Worm (Caenorhabditis elegans) whole organism, L4/young adult: ENCODE data around the gene rap-2.
A peak's percentile ranks its signal among the peaks of the same experiment; 100 is the strongest.

Experiments used
- W03F9.2 ChIP-seq: fragments of 150-350 bp; optimal IDR thresholded peaks from 2 replicates; lab custom pipeline; 2014; ENCODE audit warnings: missing biosample characterization, missing genetic modification characterization
- dao-5 ChIP-seq: sonication (generic microtip); optimal IDR thresholded peaks from 2 replicates; lab custom pipeline; 2016; ENCODE audit warnings: missing genotype, missing genetic modification characterization, moderate library complexity, missing compliant biosample characterization
- him-1 ChIP-seq: sonication (generic microtip); optimal IDR thresholded peaks from 2 replicates; lab custom pipeline; 2016; ENCODE audit warnings: missing genotype, missing genetic modification reagents, missing genetic modification characterization, missing compliant biosample characterization

The rap-2 gene

ce11 chrV:15082291-15082690, 18.4 kb upstream of the rap-2 start, which contains the start of the genes C01G10.10 and C01G10.9:
Gene C01G10.10 (minus strand): TSS chrV:15082441.
Gene C01G10.9 (plus strand): TSS chrV:15082530.
- TF ChIP-seq him-1 (tag; lab: Kevin White, UChicago): peak; percentile 61
- peak; percentile 72 for TF ChIP-seq W03F9.2 (tag; lab: Kevin White, UChicago)
- no peak for TF ChIP-seq dao-5 (tag; lab: Kevin White, UChicago)

ce11 chrV:15078560-15078959, 14.7 kb upstream of the rap-2 start:
- TF ChIP-seq dao-5 (tag; lab: Kevin White, UChicago): no peak
- TF ChIP-seq W03F9.2 (tag; lab: Kevin White, UChicago): no peak
- no peak for TF ChIP-seq him-1 (tag; lab: Kevin White, UChicago)

ce11 chrV:15074907-15075306, 11.0 kb upstream of the rap-2 start:
- TF ChIP-seq dao-5 (tag; lab: Kevin White, UChicago): no peak
- TF ChIP-seq W03F9.2 (tag; lab: Kevin White, UChicago): no peak
- TF ChIP-seq him-1 (tag; lab: Kevin White, UChicago): peak; percentile 3

ce11 chrV:15072738-15073137, 8.9 kb upstream of the rap-2 start:
- TF ChIP-seq him-1 (tag; lab: Kevin White, UChicago) (no peak), dao-5 (tag; lab: Kevin White, UChicago) (no peak), W03F9.2 (tag; lab: Kevin White, UChicago) (no peak)

ce11 chrV:15071015-15071810, 7.3 kb upstream of the rap-2 start, which contains the start of gene unc-76:
Gene unc-76 (plus strand): TSS chrV:15071760.
- TF ChIP-seq dao-5 (tag; lab: Kevin White, UChicago): no peak
- TF ChIP-seq W03F9.2 (tag; lab: Kevin White, UChicago): no peak
- peak; percentile 68 for TF ChIP-seq him-1 (tag; lab: Kevin White, UChicago)

- TF ChIP-seq him-1 (tag; lab: Kevin White, UChicago) (no peak), dao-5 (tag; lab: Kevin White, UChicago) (no peak), W03F9.2 (tag; lab: Kevin White, UChicago) (no peak)
Measured at ce11 chrV:15069435-15069985, 5.6 kb upstream of the rap-2 start.

ce11 chrV:15068378-15068777, 4.5 kb upstream of the rap-2 start, which contains the start of gene dnj-3:
Gene dnj-3 (plus strand): TSS chrV:15068678.
- TF ChIP-seq dao-5 (tag; lab: Kevin White, UChicago) (no peak), W03F9.2 (tag; lab: Kevin White, UChicago) (no peak), him-1 (tag; lab: Kevin White, UChicago) (no peak)

ce11 chrV:15067165-15067564, 3.3 kb upstream of the rap-2 start, which contains the start of gene C25D7.10:
Gene C25D7.10 (plus strand): TSS chrV:15067465.
- TF ChIP-seq dao-5 (tag; lab: Kevin White, UChicago): no peak
- TF ChIP-seq him-1 (tag; lab: Kevin White, UChicago): no peak
- TF ChIP-seq W03F9.2 (tag; lab: Kevin White, UChicago): no peak

- TF ChIP-seq W03F9.2 (tag; lab: Kevin White, UChicago): no peak
- no peak for TF ChIP-seq dao-5 (tag; lab: Kevin White, UChicago)
- no peak for TF ChIP-seq him-1 (tag; lab: Kevin White, UChicago)
Measured at ce11 chrV:15065837-15066348, 2.0 kb upstream of the rap-2 start, which contains the start of gene otub-1. Gene otub-1 (plus strand): TSS chrV:15066298.

ce11 chrV:15065068-15065744, 1.3 kb upstream of the rap-2 start, which contains the start of gene C25D7.9:
Gene C25D7.9 (plus strand): TSS chrV:15065135.
- no peak for TF ChIP-seq dao-5 (tag; lab: Kevin White, UChicago)
- no peak for TF ChIP-seq him-1 (tag; lab: Kevin White, UChicago)
- no peak for TF ChIP-seq W03F9.2 (tag; lab: Kevin White, UChicago)

ce11 chrV:15060595-15060994, 3.3 kb downstream of the rap-2 start:
- no peak for TF ChIP-seq W03F9.2 (tag; lab: Kevin White, UChicago)
- TF ChIP-seq dao-5 (tag; lab: Kevin White, UChicago): no peak

- TF ChIP-seq W03F9.2 (tag; lab: Kevin White, UChicago) (peak; percentile 32), him-1 (tag; lab: Kevin White, UChicago) (no peak)
Measured at ce11 chrV:15059534-15059933, 4.4 kb downstream of the rap-2 start, which contains the start of the genes mcm-3 and C25D7.15. Gene mcm-3 (minus strand): TSS chrV:15059599. Gene C25D7.15 (plus strand): TSS chrV:15059808.
